Worm (Caenorhabditis elegans) whole organism, early embryonic: ENCODE data around the gene dnj-18.

Source experiments
- B0310.2 ChIP-seq: sonication (generic microtip); optimal IDR thresholded peaks from 2 replicates; lab custom pipeline; 2016; ENCODE audit warnings: mild to moderate bottlenecking, missing genetic modification characterization, missing compliant biosample characterization
- F13C5.2 ChIP-seq: sonication (generic microtip); optimal IDR thresholded peaks from 2 replicates; lab custom pipeline; 2017; ENCODE audit warnings: mild to moderate bottlenecking, missing genetic modification characterization, inconsistent platforms, missing compliant biosample characterization
- aly-1 ChIP-seq: sonication (generic microtip); optimal IDR thresholded peaks from 2 replicates; lab custom pipeline; 2016; ENCODE audit warnings: missing genetic modification characterization, missing compliant biosample characterization
- ama-1 ChIP-seq: fragments of 150-350 bp; optimal IDR thresholded peaks from 2 replicates; lab custom pipeline; 2014
- ceh-13 ChIP-seq: fragments of 200-800 bp; sonication (Bioruptor generic); optimal IDR thresholded peaks from 2 replicates; lab custom pipeline; 2018; ENCODE audit warnings: mild to moderate bottlenecking, missing genetic modification characterization, missing compliant biosample characterization
- ceh-36 ChIP-seq: sonication (generic microtip); optimal IDR thresholded peaks from 2 replicates; lab custom pipeline; 2016; ENCODE audit warnings: missing genetic modification characterization, inconsistent platforms, missing compliant biosample characterization
- ets-7 ChIP-seq: sonication (generic microtip); optimal IDR thresholded peaks from 2 replicates; lab custom pipeline; 2016; ENCODE audit warnings: missing genotype, missing genetic modification characterization, missing compliant biosample characterization
- flt-1 ChIP-seq: fragments of 200-800 bp; sonication (Bioruptor generic); IDR thresholded peaks from 2 replicates; pipeline ENCODE4 v1.3.6; 2022; ENCODE audit warnings: missing genetic modification characterization, missing compliant biosample characterization
- hmbx-1 ChIP-seq: sonication (generic microtip); optimal IDR thresholded peaks from 2 replicates; lab custom pipeline; 2016; ENCODE audit warnings: mild to moderate bottlenecking, missing genetic modification characterization, missing compliant biosample characterization
- hmg-4 ChIP-seq: fragments of 200-800 bp; sonication (Bioruptor generic); optimal IDR thresholded peaks from 2 replicates; lab custom pipeline; 2018; ENCODE audit warnings: mild to moderate bottlenecking, missing genetic modification characterization, missing compliant biosample characterization
- hnd-1 ChIP-seq: sonication (generic microtip); optimal IDR thresholded peaks from 2 replicates; lab custom pipeline; 2016; ENCODE audit warnings: missing genetic modification characterization, missing compliant biosample characterization
- pes-1 ChIP-seq: fragments of 200-800 bp; sonication (Bioruptor generic); IDR thresholded peaks from 2 replicates; pipeline ENCODE4 v1.3.6; 2022; ENCODE audit warnings: missing genetic modification reagents, missing genetic modification characterization, missing compliant biosample characterization
- scrt-1 ChIP-seq: fragments of 200-800 bp; sonication (Bioruptor generic); IDR thresholded peaks from 2 replicates; pipeline ENCODE4 v1.3.6; 2022; ENCODE audit warnings: missing genetic modification characterization, missing compliant biosample characterization
- sea-1 ChIP-seq: fragments of 200-800 bp; sonication (Bioruptor generic); conservative IDR thresholded peaks from 2 replicates; pipeline ENCODE4 v1.3.6; 2022; ENCODE audit warnings: missing genetic modification characterization, missing compliant biosample characterization
- tbx-11 ChIP-seq: fragments of 200-800 bp; sonication (Bioruptor generic); IDR thresholded peaks from 2 replicates; pipeline ENCODE4 v1.3.6; 2022; ENCODE audit warnings: missing genetic modification characterization, missing compliant biosample characterization
- tbx-37 ChIP-seq: fragments of 200-800 bp; sonication (Bioruptor generic); conservative IDR thresholded peaks from 2 replicates; pipeline ENCODE4 v1.3.6; 2022; ENCODE audit warnings: missing genetic modification reagents, missing genetic modification characterization, missing compliant biosample characterization
- tra-4 ChIP-seq: sonication (generic microtip); optimal IDR thresholded peaks from 2 replicates; lab custom pipeline; 2017; ENCODE audit warnings: missing genetic modification characterization, missing compliant biosample characterization

dnj-18 gene

DNA sequence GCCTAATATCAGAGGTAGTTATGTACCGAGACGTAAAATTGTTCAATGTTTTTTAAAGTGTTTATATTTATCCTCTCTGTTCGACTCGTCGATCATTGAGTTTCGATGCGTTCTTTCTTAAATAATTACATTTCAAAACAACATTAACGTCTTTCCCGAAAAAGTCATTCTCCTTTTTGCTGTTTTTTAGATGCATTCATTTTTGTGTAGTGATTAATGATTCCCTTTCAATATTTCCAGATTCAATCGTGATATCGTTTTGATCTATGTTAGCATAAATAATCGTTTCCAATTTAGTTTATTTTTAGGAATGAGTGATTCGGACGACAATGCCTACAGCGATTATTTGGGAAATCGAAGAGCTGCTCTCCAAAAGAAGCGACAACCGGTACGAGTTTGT lies 4.2 kb upstream of the dnj-18 start, which contains the start of gene T04A8.8:
Gene T04A8.8 (plus strand): TSS at position 301 of the 400 bp plus-strand sequence.
- no peak for TF ChIP-seq tbx-37 (GFP tag; lab: Robert Waterston, UW)
- no peak for TF ChIP-seq flt-1 (GFP tag; lab: Robert Waterston, UW)
- TF ChIP-seq hmbx-1 (tag; lab: Kevin White, UChicago), result no peak

DNA sequence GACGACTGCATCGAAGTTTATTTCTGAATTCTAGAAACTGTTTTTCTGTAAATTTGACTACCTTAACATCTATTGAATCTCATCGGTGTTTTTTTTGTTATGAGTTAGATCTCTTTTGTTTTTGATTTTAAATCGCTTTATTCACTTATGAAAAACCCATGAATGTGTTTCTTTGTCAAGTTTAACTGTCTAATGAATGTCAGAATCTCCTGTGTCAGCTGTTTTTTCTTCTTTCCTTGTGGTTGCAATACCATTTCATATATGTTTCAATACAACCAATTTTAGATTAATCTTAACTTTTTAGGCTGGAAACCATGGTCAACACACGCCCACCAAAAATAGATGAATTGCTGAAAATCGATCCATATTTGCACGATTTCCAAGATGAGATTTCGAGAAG lies 2.9 kb upstream of the dnj-18 start, which contains the start of gene T04A8.7:
Gene T04A8.7 (plus strand): TSS at position 301 of the 400 bp plus-strand sequence.
- TF ChIP-seq flt-1 (GFP tag; lab: Robert Waterston, UW) (no peak), ceh-36 (tag; lab: Kevin White, UChicago) (no peak)

DNA sequence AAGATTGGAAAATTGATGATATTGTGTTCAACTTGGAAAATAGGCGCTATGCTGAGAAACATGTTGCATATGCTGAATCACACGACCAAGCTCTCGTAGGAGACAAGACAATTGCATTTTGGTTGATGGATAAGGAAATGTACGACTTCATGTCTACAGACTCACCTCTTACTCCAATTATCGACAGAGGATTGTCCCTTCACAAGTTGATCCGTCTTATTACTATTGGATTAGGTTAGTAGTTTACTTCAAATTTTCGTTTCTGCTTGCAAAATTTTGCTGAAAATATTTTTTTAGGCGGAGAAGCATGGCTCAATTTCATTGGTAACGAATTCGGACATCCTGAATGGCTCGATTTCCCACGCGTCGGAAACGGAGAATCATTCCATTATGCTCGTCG lies 1.0 kb upstream of the dnj-18 start:
- no peak for TF ChIP-seq ceh-13 (GFP tag; lab: Kevin White, UChicago)
- no peak for TF ChIP-seq B0310.2
- no peak for TF ChIP-seq hmbx-1 (tag; lab: Kevin White, UChicago)
- no peak for TF ChIP-seq aly-1 (tag; lab: Kevin White, UChicago)
- no peak for TF ChIP-seq ceh-36 (tag; lab: Kevin White, UChicago)
- TF ChIP-seq ets-7 (tag; lab: Kevin White, UChicago), result no peak
- TF ChIP-seq pes-1, result no peak
- TF ChIP-seq tra-4 (tag; lab: Kevin White, UChicago), result no peak
- TF ChIP-seq tbx-37 (GFP tag; lab: Robert Waterston, UW), result no peak
- TF ChIP-seq hnd-1 (tag; lab: Kevin White, UChicago), result no peak
- TF ChIP-seq ama-1 (lab: Kevin White, UChicago), result no peak
- TF ChIP-seq scrt-1 (GFP tag; lab: Robert Waterston, UW), result no peak
- TF ChIP-seq flt-1 (GFP tag; lab: Robert Waterston, UW), result no peak
- TF ChIP-seq hmg-4, result no peak

DNA sequence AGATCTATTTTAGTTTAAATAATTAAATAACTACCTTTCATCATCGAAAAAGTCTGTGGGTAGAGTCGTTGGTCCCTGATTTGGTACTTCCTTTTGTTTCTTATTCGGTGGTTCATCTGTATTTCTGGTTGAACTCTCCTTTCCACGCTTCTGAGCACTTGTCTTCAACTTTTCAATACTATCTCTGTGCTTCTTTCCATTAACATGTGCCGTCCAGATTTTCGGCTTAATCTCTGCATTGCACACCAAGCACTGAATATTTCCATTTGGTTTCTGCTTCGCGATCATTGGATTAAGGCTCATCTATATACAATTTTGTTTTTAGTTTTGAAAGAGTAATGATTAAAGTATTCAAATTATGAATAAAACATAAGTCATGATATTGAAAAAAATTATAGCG lies 2.0 kb downstream of the dnj-18 start, which contains the start of gene sel-13:
Gene sel-13 (minus strand): TSS at position 303 of the 400 bp plus-strand sequence.
- no peak for TF ChIP-seq hmg-4

DNA sequence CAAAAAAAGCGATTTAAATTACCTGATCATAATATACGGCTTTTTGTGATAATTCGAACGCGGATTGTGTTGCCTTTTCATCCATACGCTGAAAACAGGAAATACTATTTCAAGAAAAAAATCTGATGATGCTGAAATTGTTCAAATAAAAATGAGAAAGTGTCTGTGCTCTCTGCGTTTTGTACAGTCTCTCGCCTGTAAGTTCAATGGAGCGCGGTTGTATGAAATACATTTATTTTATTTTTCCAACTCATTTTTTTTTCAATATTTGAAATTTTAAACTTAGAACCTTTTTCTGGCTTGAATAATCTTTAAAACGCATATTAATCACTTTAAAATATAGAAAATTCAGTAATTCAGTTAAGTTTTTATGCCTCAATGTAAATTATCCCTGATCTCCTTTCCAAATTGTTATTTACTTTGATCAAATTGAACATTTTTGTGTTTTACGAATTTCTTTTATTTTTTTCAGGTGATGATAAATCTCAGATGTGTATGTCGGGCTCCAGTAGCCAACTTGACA lies 6.1 kb downstream of the dnj-18 start, which contains the start of the genes clp-2 and mrpl-16:
Gene clp-2 (minus strand): TSS at position 94 of the 523 bp plus-strand sequence.
Gene mrpl-16 (plus strand): TSS at position 473 of the 523 bp plus-strand sequence.
- TF ChIP-seq tbx-11 (GFP tag; lab: Robert Waterston, UW), result no peak
- no peak for TF ChIP-seq B0310.2
- TF ChIP-seq F13C5.2, result no peak
- TF ChIP-seq scrt-1 (GFP tag; lab: Robert Waterston, UW), result no peak
- no peak for TF ChIP-seq ceh-36 (tag; lab: Kevin White, UChicago)

DNA sequence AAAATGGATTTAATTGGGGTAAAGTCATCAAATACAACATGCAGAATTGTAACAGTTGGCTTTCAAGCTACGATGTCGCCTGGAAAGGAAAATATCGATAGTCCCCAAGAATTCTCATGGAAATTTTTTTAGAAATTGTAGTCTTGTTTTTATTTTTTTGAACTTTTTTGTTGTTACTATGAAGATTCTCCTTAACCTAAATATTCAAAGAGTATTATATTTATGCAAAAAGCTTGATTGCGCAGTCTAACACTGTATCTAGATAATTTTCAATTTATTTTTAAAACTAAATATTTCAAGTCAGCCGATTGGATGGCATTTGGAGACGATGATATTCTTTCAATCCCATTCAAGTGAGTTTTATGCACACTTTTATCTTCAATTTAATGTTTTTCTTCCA lies 7.3 kb downstream of the dnj-18 start, which contains the start of gene pgap-2:
Gene pgap-2 (plus strand): TSS at position 301 of the 400 bp plus-strand sequence.
- no peak for TF ChIP-seq hnd-1 (tag; lab: Kevin White, UChicago)
- TF ChIP-seq flt-1 (GFP tag; lab: Robert Waterston, UW), result no peak
- TF ChIP-seq tbx-37 (GFP tag; lab: Robert Waterston, UW), result no peak
- no peak for TF ChIP-seq ceh-36 (tag; lab: Kevin White, UChicago)
- TF ChIP-seq B0310.2, result no peak
- TF ChIP-seq hmg-4, result no peak
- no peak for TF ChIP-seq ets-7 (tag; lab: Kevin White, UChicago)
- no peak for TF ChIP-seq aly-1 (tag; lab: Kevin White, UChicago)
- no peak for TF ChIP-seq ceh-13 (GFP tag; lab: Kevin White, UChicago)
- TF ChIP-seq ama-1 (lab: Kevin White, UChicago), result no peak
- no peak for TF ChIP-seq pes-1
- TF ChIP-seq scrt-1 (GFP tag; lab: Robert Waterston, UW), result no peak
- TF ChIP-seq tbx-11 (GFP tag; lab: Robert Waterston, UW), result no peak
- TF ChIP-seq F13C5.2, result no peak
- TF ChIP-seq sea-1 (GFP tag; lab: Robert Waterston, UW), result no peak

DNA sequence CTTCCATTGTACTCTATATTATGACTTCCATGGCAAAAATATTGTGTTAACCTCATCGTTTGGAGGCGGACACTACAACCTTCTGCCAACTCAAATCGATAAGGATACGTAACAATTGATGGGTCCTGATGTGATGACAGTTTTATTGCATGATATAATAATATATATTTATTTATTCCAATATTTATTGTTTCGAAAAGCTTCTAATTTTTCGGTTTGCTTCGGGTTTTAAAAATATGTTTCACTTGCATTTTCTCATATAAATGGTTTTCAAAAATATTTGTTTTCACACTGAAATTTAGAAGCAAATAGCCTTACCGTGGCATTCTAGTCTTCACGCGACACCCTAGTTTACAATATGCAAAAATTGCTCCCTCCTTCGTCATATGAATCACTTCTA lies 8.8 kb downstream of the dnj-18 start, which contains the start of gene T04A8.13:
Gene T04A8.13 (plus strand): TSS at position 301 of the 400 bp plus-strand sequence.
- TF ChIP-seq scrt-1 (GFP tag; lab: Robert Waterston, UW), result no peak
- no peak for TF ChIP-seq ama-1 (lab: Kevin White, UChicago)
- no peak for TF ChIP-seq tbx-37 (GFP tag; lab: Robert Waterston, UW)
- no peak for TF ChIP-seq pes-1
- TF ChIP-seq hnd-1 (tag; lab: Kevin White, UChicago), result no peak
- no peak for TF ChIP-seq tbx-11 (GFP tag; lab: Robert Waterston, UW)
- TF ChIP-seq aly-1 (tag; lab: Kevin White, UChicago), result no peak
- TF ChIP-seq sea-1 (GFP tag; lab: Robert Waterston, UW), result no peak
- TF ChIP-seq F13C5.2, result no peak
- no peak for TF ChIP-seq ceh-13 (GFP tag; lab: Kevin White, UChicago)
- TF ChIP-seq hmg-4, result no peak
- no peak for TF ChIP-seq ets-7 (tag; lab: Kevin White, UChicago)
- TF ChIP-seq flt-1 (GFP tag; lab: Robert Waterston, UW), result no peak
- TF ChIP-seq ceh-36 (tag; lab: Kevin White, UChicago), result no peak
- no peak for TF ChIP-seq B0310.2
- no peak for TF ChIP-seq hmbx-1 (tag; lab: Kevin White, UChicago)
- no peak for TF ChIP-seq tra-4 (tag; lab: Kevin White, UChicago)

DNA sequence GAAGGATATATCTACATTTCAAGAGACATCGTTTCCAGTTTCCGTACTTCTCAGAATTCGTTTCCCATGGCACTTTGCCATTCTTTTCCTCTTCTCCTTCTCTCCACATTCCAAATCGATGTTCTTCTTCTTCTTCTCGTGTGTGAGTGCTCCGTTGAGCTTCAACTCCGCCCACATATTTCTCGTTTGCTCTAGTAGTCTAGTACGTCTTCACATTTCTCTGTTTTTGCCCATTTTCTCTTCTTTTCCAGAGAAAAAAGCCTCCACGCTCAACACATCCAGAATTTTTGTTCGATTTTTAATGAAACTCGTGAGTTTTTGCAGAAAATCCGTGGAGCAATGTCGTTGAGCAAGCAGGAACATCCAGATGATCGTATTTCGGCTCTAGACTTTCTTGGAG lies 11.0 kb downstream of the dnj-18 start, which contains the start of gene T04A8.18:
Gene T04A8.18 (plus strand): TSS at position 301 of the 400 bp plus-strand sequence.
- TF ChIP-seq pes-1 (no peak), aly-1 (tag; lab: Kevin White, UChicago) (no peak), F13C5.2 (no peak), ama-1 (lab: Kevin White, UChicago) (no peak), tra-4 (tag; lab: Kevin White, UChicago) (no peak), B0310.2 (no peak), hnd-1 (tag; lab: Kevin White, UChicago) (no peak)
